Worm (Caenorhabditis elegans): ENCODE results near the gene srj-23.

srj-23 gene

ce11 chrV:1474486-1475125 lies 23.2 kb downstream of the srj-23 start, which contains the start of the genes F53E2.2 and unc-60 (continued):
- TF ChIP-seq ztf-11 (tag; optimal IDR thresholded peaks at IDR 0.05): no peak
- peak; percentile 85 for TF ChIP-seq nhr-129 (tag; optimal IDR thresholded peaks at IDR 0.05)
- no peak for TF ChIP-seq unc-62 (GFP tag; optimal IDR thresholded peaks at IDR 0.05)
- TF ChIP-seq crh-2 (tag; optimal IDR thresholded peaks at IDR 0.05): peak; percentile 25
- TF ChIP-seq ztf-1 (GFP tag; conservative IDR thresholded peaks at IDR 0.05): no peak
- TF ChIP-seq blmp-1 (tag; optimal IDR thresholded peaks at IDR 0.05; ENCODE audit: insufficient read depth): no peak
- TF ChIP-seq unc-39 (tag; optimal IDR thresholded peaks at IDR 0.05): no peak
- no peak for TF ChIP-seq ama-1 (optimal IDR thresholded peaks at IDR 0.05)

- TF ChIP-seq gmeb-1 (tag; optimal IDR thresholded peaks at IDR 0.05) (no peak), ZK546.5 (tag; optimal IDR thresholded peaks at IDR 0.05) (no peak), C34F6.9 (tag; optimal IDR thresholded peaks at IDR 0.05) (no peak), snpc-4 (tag; optimal IDR thresholded peaks at IDR 0.05) (no peak), ztf-4 (tag; optimal IDR thresholded peaks at IDR 0.05) (no peak), nhr-11 (tag; optimal IDR thresholded peaks at IDR 0.05) (no peak), aly-2 (tag; optimal IDR thresholded peaks at IDR 0.05) (no peak), mab-5 (tag; optimal IDR thresholded peaks at IDR 0.05) (no peak), unc-62 (GFP tag; optimal IDR thresholded peaks at IDR 0.05) (no peak), R02D3.7 (tag; optimal IDR thresholded peaks at IDR 0.05) (no peak), mbf-1 (tag; optimal IDR thresholded peaks at IDR 0.05) (no peak), zag-1 (tag; optimal IDR thresholded peaks at IDR 0.05) (no peak), lin-39 (tag; optimal IDR thresholded peaks at IDR 0.05) (no peak), ztf-1 (GFP tag; conservative IDR thresholded peaks at IDR 0.05) (no peak), blmp-1 (tag; optimal IDR thresholded peaks at IDR 0.05; ENCODE audit: insufficient read depth) (no peak), ama-1 (optimal IDR thresholded peaks at IDR 0.05) (no peak), fos-1 (tag; optimal IDR thresholded peaks at IDR 0.05) (no peak), Y55F3AM.14 (GFP tag; optimal IDR thresholded peaks at IDR 0.05) (no peak), dmd-4 (tag; optimal IDR thresholded peaks at IDR 0.05) (no peak), nhr-23 (tag; optimal IDR thresholded peaks at IDR 0.05) (no peak)
These were observed 24.9 kb downstream of the srj-23 start for ce11 chrV:1476284-1476792.

- TF ChIP-seq blmp-1 (tag; optimal IDR thresholded peaks at IDR 0.05; ENCODE audit: insufficient read depth) (no peak), zag-1 (tag; optimal IDR thresholded peaks at IDR 0.05) (no peak), alr-1 (tag; optimal IDR thresholded peaks at IDR 0.05) (no peak), mdl-1 (tag; optimal IDR thresholded peaks at IDR 0.05) (no peak), peb-1 (tag; optimal IDR thresholded peaks at IDR 0.05) (no peak), snpc-4 (tag; optimal IDR thresholded peaks at IDR 0.05) (no peak), crh-2 (tag; optimal IDR thresholded peaks at IDR 0.05) (no peak), unc-39 (tag; optimal IDR thresholded peaks at IDR 0.05) (no peak), lin-13 (GFP tag; optimal IDR thresholded peaks at IDR 0.05) (no peak), ztf-4 (tag; optimal IDR thresholded peaks at IDR 0.05) (no peak), elt-3 (tag; optimal IDR thresholded peaks at IDR 0.05) (no peak), nhr-25 (tag; optimal IDR thresholded peaks at IDR 0.05) (no peak), ztf-11 (tag; optimal IDR thresholded peaks at IDR 0.05) (no peak), nhr-23 (tag; optimal IDR thresholded peaks at IDR 0.05) (no peak)
These were observed 25.4 kb downstream of the srj-23 start for ce11 chrV:1476841-1477240.

ce11 chrV:1480841-1481240 lies 29.4 kb downstream of the srj-23 start:
- TF ChIP-seq alr-1 (tag; optimal IDR thresholded peaks at IDR 0.05) (no peak), sma-9 (GFP tag; optimal IDR thresholded peaks at IDR 0.05) (peak; percentile 6), sma-9 (tag; optimal IDR thresholded peaks at IDR 0.05) (no peak), F13H6.1 (tag; optimal IDR thresholded peaks at IDR 0.05) (peak; percentile 58), nhr-129 (tag; optimal IDR thresholded peaks at IDR 0.05) (peak; percentile 58), dmd-4 (tag; optimal IDR thresholded peaks at IDR 0.05) (no peak), lin-13 (GFP tag; optimal IDR thresholded peaks at IDR 0.05) (no peak), mbf-1 (tag; optimal IDR thresholded peaks at IDR 0.05) (no peak), blmp-1 (tag; optimal IDR thresholded peaks at IDR 0.05; ENCODE audit: insufficient read depth) (no peak), peb-1 (tag; optimal IDR thresholded peaks at IDR 0.05) (no peak), aly-2 (tag; optimal IDR thresholded peaks at IDR 0.05) (no peak), lin-39 (tag; optimal IDR thresholded peaks at IDR 0.05) (no peak)

- no peak for TF ChIP-seq ceh-16 (tag; optimal IDR thresholded peaks at IDR 0.05)
- TF ChIP-seq nhr-237 (tag; optimal IDR thresholded peaks at IDR 0.05): no peak
- TF ChIP-seq F13H6.1 (tag; optimal IDR thresholded peaks at IDR 0.05): no peak
- no peak for TF ChIP-seq Y55F3AM.14 (GFP tag; optimal IDR thresholded peaks at IDR 0.05)
- no peak for TF ChIP-seq C34F6.9 (tag; optimal IDR thresholded peaks at IDR 0.05)
- no peak for TF ChIP-seq lsy-2 (tag; optimal IDR thresholded peaks at IDR 0.05)
- no peak for TF ChIP-seq snpc-4 (tag; optimal IDR thresholded peaks at IDR 0.05)
- TF ChIP-seq mbf-1 (tag; optimal IDR thresholded peaks at IDR 0.05): no peak
- no peak for TF ChIP-seq unc-39 (tag; optimal IDR thresholded peaks at IDR 0.05)
- no peak for TF ChIP-seq mdl-1 (tag; optimal IDR thresholded peaks at IDR 0.05)
- TF ChIP-seq lin-13 (GFP tag; optimal IDR thresholded peaks at IDR 0.05): no peak
- TF ChIP-seq sma-9 (GFP tag; optimal IDR thresholded peaks at IDR 0.05): no peak
- no peak for TF ChIP-seq sma-9 (tag; optimal IDR thresholded peaks at IDR 0.05)
- TF ChIP-seq nhr-10 (tag; optimal IDR thresholded peaks at IDR 0.05): no peak
- TF ChIP-seq unc-55 (GFP tag; optimal IDR thresholded peaks at IDR 0.05): no peak
- no peak for TF ChIP-seq peb-1 (tag; optimal IDR thresholded peaks at IDR 0.05)
- no peak for TF ChIP-seq skn-1 (tag; optimal IDR thresholded peaks at IDR 0.05)
- TF ChIP-seq ceh-82 (tag; optimal IDR thresholded peaks at IDR 0.05): no peak
- no peak for TF ChIP-seq ztf-11 (tag; optimal IDR thresholded peaks at IDR 0.05)
- TF ChIP-seq nhr-25 (tag; optimal IDR thresholded peaks at IDR 0.05): no peak
- no peak for TF ChIP-seq mab-5 (tag; optimal IDR thresholded peaks at IDR 0.05)
These were observed 30.3 kb downstream of the srj-23 start, which contains the start of gene C38C3.4 for ce11 chrV:1481742-1482141. Gene C38C3.4, plus strand, starts transcription at chrV:1482042.
